Worm (Caenorhabditis elegans) whole organism, early embryonic: ENCODE results near the gene K12H4.2.

Experiments used
- F13C5.2 ChIP-seq: sonication (generic microtip); optimal IDR thresholded peaks from 2 replicates; lab custom pipeline; 2017; ENCODE audit warnings: mild to moderate bottlenecking, missing genetic modification characterization, inconsistent platforms, missing compliant biosample characterization
- ama-1 ChIP-seq: fragments of 150-350 bp; optimal IDR thresholded peaks from 2 replicates; lab custom pipeline; 2014
- ceh-13 ChIP-seq: fragments of 200-800 bp; sonication (Bioruptor generic); optimal IDR thresholded peaks from 2 replicates; lab custom pipeline; 2018; ENCODE audit warnings: mild to moderate bottlenecking, missing genetic modification characterization, missing compliant biosample characterization
- flt-1 ChIP-seq: fragments of 200-800 bp; sonication (Bioruptor generic); IDR thresholded peaks from 2 replicates; pipeline ENCODE4 v1.3.6; 2022; ENCODE audit warnings: missing genetic modification characterization, missing compliant biosample characterization
- hmbx-1 ChIP-seq: sonication (generic microtip); optimal IDR thresholded peaks from 2 replicates; lab custom pipeline; 2016; ENCODE audit warnings: mild to moderate bottlenecking, missing genetic modification characterization, missing compliant biosample characterization

DNA sequence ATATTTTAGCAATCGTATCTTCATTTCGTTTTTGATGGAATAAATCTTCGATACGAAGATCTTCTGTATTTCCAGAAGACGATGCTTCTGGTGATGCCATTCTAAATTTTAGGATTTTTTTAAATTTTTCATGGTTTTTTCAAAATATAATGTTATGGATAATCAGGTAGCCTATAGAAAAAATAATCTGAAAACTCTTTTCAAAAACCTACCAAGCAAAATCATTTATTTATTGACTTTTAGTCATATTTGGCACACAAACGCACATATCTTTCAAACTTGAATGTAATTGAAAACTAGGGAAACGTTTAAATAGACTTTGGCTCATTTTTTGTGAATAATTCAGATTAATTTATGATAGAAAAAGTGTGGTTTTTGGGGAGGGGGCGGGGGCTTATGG is 31.1 kb upstream of the K12H4.2 start, which contains the start of gene F44B9.5:
- TF ChIP-seq F13C5.2 (tag; lab: Kevin White, UChicago) = no peak
- TF ChIP-seq ceh-13 (GFP tag; lab: Kevin White, UChicago) = no peak
- TF ChIP-seq flt-1 = no peak
- no peak for TF ChIP-seq ama-1 (lab: Kevin White, UChicago)
- no peak for TF ChIP-seq hmbx-1 (tag; lab: Kevin White, UChicago)
